Worm (Caenorhabditis elegans) whole organism, young adult: ENCODE data around the gene F14H12.17.

Experiments used
- hlh-26 ChIP-seq: fragments of 200-800 bp; sonication (Bioruptor generic); conservative IDR thresholded peaks from 2 replicates; pipeline ENCODE4 v1.3.6; 2022; ENCODE audit warnings: missing genetic modification reagents, missing genetic modification characterization, missing compliant biosample characterization
- pha-4 ChIP-seq: fragments of 150-350 bp; sonication (generic microtip); optimal IDR thresholded peaks from 2 replicates; lab custom pipeline; 2014; ENCODE audit warnings: missing biosample characterization, missing genetic modification reagents, missing genetic modification characterization

- TF ChIP-seq pha-4 (tag; lab: Kevin White, UChicago) (no peak), hlh-26 (GFP tag; lab: Robert Waterston, UW) (no peak)
Measured at ce11 chrX:4366231-4366630, 3.1 kb upstream of the F14H12.17 start, which contains the start of gene R160.3.
